Worm (Caenorhabditis elegans) whole organism, L1 larva: Measurements from ENCODE around the gene F44F4.3.

Experiments used
- mdl-1 ChIP-seq, 2 experiments: fragments of 150-350 bp; optimal IDR thresholded peaks; 2 replicates each; lab custom pipeline; 2014 to 2017; ENCODE audit warnings: missing biosample characterization in 2 of 2, missing genetic modification characterization in 2 of 2, inconsistent platforms in 1 of 2
- nhr-12 ChIP-seq: sonication (generic microtip); optimal IDR thresholded peaks from 2 replicates; lab custom pipeline; 2017; ENCODE audit warnings: missing biosample characterization, missing genetic modification characterization
- tlp-1 ChIP-seq: fragments of 150-350 bp; optimal IDR thresholded peaks from 2 replicates; lab custom pipeline; 2014; ENCODE audit warnings: missing biosample characterization, missing genetic modification characterization
- unc-130 ChIP-seq: fragments of 150-350 bp; optimal IDR thresholded peaks from 2 replicates; lab custom pipeline; 2017; ENCODE audit warnings: missing biosample characterization, missing genetic modification characterization, inconsistent platforms

ce11 chrII:10872541-10872940, 13.2 kb downstream of the F44F4.3 start, which contains the start of the genes cyn-4 and copz-1:
- TF ChIP-seq mdl-1 (tag; optimal IDR thresholded peaks at IDR 0.05; lab: Kevin White, UChicago) (peak in 1 of 2 experiments; percentile 76), nhr-12 (no peak), unc-130 (tag; lab: Kevin White, UChicago) (peak; percentile 89), tlp-1 (tag; lab: Kevin White, UChicago) (no peak)
